Worm (Caenorhabditis elegans): Measurements from ENCODE around the gene str-185.

DNA sequence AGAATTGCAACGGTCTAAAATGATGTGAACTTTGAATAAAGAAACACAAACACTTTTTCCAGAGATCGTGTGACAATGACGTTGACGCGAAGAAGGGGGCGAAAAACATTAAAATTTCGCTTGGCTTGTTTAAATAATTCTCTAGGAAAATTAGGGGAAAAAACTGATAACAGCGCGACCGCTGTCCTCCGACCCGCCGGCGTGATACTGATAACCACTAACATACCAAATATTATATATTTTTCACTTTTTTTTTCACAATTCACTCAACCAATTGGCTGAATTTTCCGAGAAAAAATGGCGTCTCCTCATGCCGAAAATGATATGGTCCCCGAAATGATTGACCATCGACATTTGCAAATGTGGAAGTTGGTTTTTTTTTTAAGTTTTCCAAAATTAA is 20.0 kb upstream of the str-185 start:
- TF ChIP-seq sea-2 (GFP tag; optimal IDR thresholded peaks at IDR 0.05), result no peak
- TF ChIP-seq nhr-77 (tag; optimal IDR thresholded peaks at IDR 0.05), result no peak
- TF ChIP-seq elt-3 (tag; optimal IDR thresholded peaks at IDR 0.05), result no peak
- no peak for TF ChIP-seq nfya-1 (tag; optimal IDR thresholded peaks at IDR 0.05; ENCODE audit: insufficient read depth)
- no peak for TF ChIP-seq lin-39 (tag; optimal IDR thresholded peaks at IDR 0.05)
- TF ChIP-seq ama-1 (optimal IDR thresholded peaks at IDR 0.05), result peak; percentile 13
- TF ChIP-seq nhr-28 (tag; optimal IDR thresholded peaks at IDR 0.05), result no peak
- TF ChIP-seq tbx-2 (tag; optimal IDR thresholded peaks at IDR 0.05), result no peak
- TF ChIP-seq lin-15B (tag; optimal IDR thresholded peaks at IDR 0.05), result no peak
- peak; percentile 86 for TF ChIP-seq elt-2 (tag; optimal IDR thresholded peaks at IDR 0.05)
- no peak for TF ChIP-seq jun-1 (tag; optimal IDR thresholded peaks at IDR 0.05)
- TF ChIP-seq aly-2 (tag; optimal IDR thresholded peaks at IDR 0.05), result no peak
- no peak for TF ChIP-seq ceh-9 (tag; optimal IDR thresholded peaks at IDR 0.05)
- no peak for TF ChIP-seq snpc-4 (tag; optimal IDR thresholded peaks at IDR 0.05)

Measured in whole organism, L3 larva.